Worm (Caenorhabditis elegans) whole organism, L4 larva: ENCODE data around the gene osm-8.

ENCODE experiments used
- R02D3.7 ChIP-seq: fragments of 150-350 bp; sonication (generic microtip); optimal IDR thresholded peaks from 3 replicates; lab custom pipeline; 2014; ENCODE audit warnings: missing biosample characterization, missing genetic modification characterization
- T20F7.1 ChIP-seq: fragments of 200-800 bp; sonication (Bioruptor generic); optimal IDR thresholded peaks from 2 replicates; lab custom pipeline; 2018; ENCODE audit warnings: mild to moderate bottlenecking, missing genetic modification characterization, missing compliant biosample characterization
- Y75B8A.6 ChIP-seq: fragments of 200-800 bp; sonication (Bioruptor generic); IDR thresholded peaks from 2 replicates; pipeline ENCODE4 v1.3.6; 2022; ENCODE audit warnings: missing genetic modification reagents, missing genetic modification characterization, missing compliant biosample characterization
- ZK337.2 ChIP-seq: fragments of 200-800 bp; sonication (Bioruptor generic); IDR thresholded peaks from 2 replicates; pipeline ENCODE4 v1.3.6; 2022; ENCODE audit warnings: missing genetic modification reagents, missing genetic modification characterization, missing compliant biosample characterization
- aha-1 ChIP-seq: fragments of 150-350 bp; peaks from one replicate; lab custom pipeline; 2014; ENCODE audit warnings: missing biosample characterization, missing genetic modification characterization
- ceh-28 ChIP-seq: fragments of 150-350 bp; optimal IDR thresholded peaks from 2 replicates; lab custom pipeline; 2014; ENCODE audit warnings: missing biosample characterization, missing genetic modification reagents, missing genetic modification characterization
- ceh-32 ChIP-seq: sonication (generic microtip); optimal IDR thresholded peaks from 2 replicates; lab custom pipeline; 2016; ENCODE audit warnings: mild to moderate bottlenecking, missing genetic modification characterization, missing compliant biosample characterization; ENCODE audit not compliant: poor library complexity
- ces-1 ChIP-seq: fragments of 150-350 bp; sonication (generic microtip); optimal IDR thresholded peaks from 4 replicates; lab custom pipeline; 2014; ENCODE audit warnings: missing biosample characterization, missing genetic modification reagents, missing genetic modification characterization
- cey-2 ChIP-seq: sonication (generic microtip); optimal IDR thresholded peaks from 3 replicates; lab custom pipeline; 2017; ENCODE audit warnings: missing genetic modification characterization, mild to moderate bottlenecking, missing compliant biosample characterization, antibody characterized with exemption, borderline replicate concordance; ENCODE audit not compliant: insufficient read depth
- ctbp-1 ChIP-seq: fragments of 200-800 bp; sonication (Bioruptor generic); IDR thresholded peaks from 2 replicates; pipeline ENCODE4 v1.3.6; 2022; ENCODE audit warnings: missing genetic modification reagents, missing genetic modification characterization, missing compliant biosample characterization
- dmd-6 ChIP-seq: fragments of 200-800 bp; sonication (Bioruptor generic); IDR thresholded peaks from 2 replicates; pipeline ENCODE4 v1.3.6; 2022; ENCODE audit warnings: missing genetic modification reagents, missing genetic modification characterization, missing compliant biosample characterization
- dmd-8 ChIP-seq: fragments of 200-800 bp; sonication (Bioruptor generic); IDR thresholded peaks from 2 replicates; pipeline ENCODE4 v1.3.6; 2022; ENCODE audit warnings: missing genetic modification characterization, missing compliant biosample characterization
- dmd-9 ChIP-seq: fragments of 200-800 bp; sonication (Bioruptor generic); IDR thresholded peaks from 2 replicates; pipeline ENCODE4 v1.3.6; 2022; ENCODE audit warnings: missing genetic modification reagents, missing genetic modification characterization, missing compliant biosample characterization
- dpl-1 ChIP-seq: fragments of 150-350 bp; optimal IDR thresholded peaks from 2 replicates; lab custom pipeline; 2014; ENCODE audit warnings: missing biosample characterization, missing genetic modification reagents, missing genetic modification characterization
- dve-1 ChIP-seq: sonication (generic microtip); optimal IDR thresholded peaks from 2 replicates; lab custom pipeline; 2017; ENCODE audit warnings: antibody characterized with exemption, mild to moderate bottlenecking, missing genetic modification characterization, missing compliant biosample characterization; ENCODE audit not compliant: insufficient read depth
- egl-43 ChIP-seq: fragments of 200-800 bp; sonication (Bioruptor generic); IDR thresholded peaks from 2 replicates; pipeline ENCODE4 v1.3.6; 2022; ENCODE audit warnings: missing genetic modification reagents, missing genetic modification characterization, missing compliant biosample characterization
- fkh-10 ChIP-seq: fragments of 150-350 bp; optimal IDR thresholded peaks from 2 replicates; lab custom pipeline; 2014; ENCODE audit warnings: missing biosample characterization, missing genetic modification reagents, missing genetic modification characterization
- fos-1 ChIP-seq: fragments of 150-350 bp; optimal IDR thresholded peaks from 2 replicates; lab custom pipeline; 2014; ENCODE audit warnings: missing biosample characterization, missing genetic modification characterization
- hif-1 ChIP-seq, 2 experiments: sonication (generic microtip); optimal IDR thresholded peaks; 2 replicates each; lab custom pipeline; 2016 to 2017; ENCODE audit warnings: missing compliant biosample characterization in 2 of 2, missing genetic modification characterization in 2 of 2, missing genetic modification reagents in 2 of 2, missing genotype in 2 of 2, mild to moderate bottlenecking in 1 of 2
- hmg-1.1 ChIP-seq: fragments of 200-800 bp; sonication (Bioruptor generic); IDR thresholded peaks from 2 replicates; pipeline ENCODE4 v1.3.6; 2022; ENCODE audit warnings: missing genetic modification reagents, missing genetic modification characterization, missing compliant biosample characterization
- lim-7 ChIP-seq: fragments of 200-800 bp; sonication (Bioruptor generic); IDR thresholded peaks from 2 replicates; pipeline ENCODE4 v1.3.6; 2022; ENCODE audit warnings: missing genetic modification characterization, missing compliant biosample characterization
- lin-13 ChIP-seq: fragments of 150-350 bp; optimal IDR thresholded peaks from 2 replicates; lab custom pipeline; 2014; ENCODE audit warnings: missing biosample characterization, missing genetic modification reagents, missing genetic modification characterization
- lin-29 ChIP-seq: fragments of 200-800 bp; sonication (Bioruptor generic); IDR thresholded peaks from 2 replicates; pipeline ENCODE4 v1.3.6; 2022; ENCODE audit warnings: missing genetic modification reagents, missing genetic modification characterization, missing compliant biosample characterization
- lin-38 ChIP-seq: fragments of 200-800 bp; sonication (Bioruptor generic); IDR thresholded peaks from 2 replicates; pipeline ENCODE4 v1.3.6; 2022; ENCODE audit warnings: missing genetic modification reagents, missing genetic modification characterization, missing compliant biosample characterization
- lin-39 ChIP-seq: fragments of 150-350 bp; optimal IDR thresholded peaks from 2 replicates; lab custom pipeline; 2014; ENCODE audit warnings: missing biosample characterization, missing genetic modification reagents, missing genetic modification characterization
- mdl-1 ChIP-seq, 2 experiments: fragments of 150-350 bp in 1 of 2; sonication (generic microtip) in 1 of 2; optimal IDR thresholded peaks; 2 replicates each; lab custom pipeline; 2014 to 2017; ENCODE audit warnings: missing biosample characterization in 2 of 2, missing genetic modification characterization in 2 of 2
- mes-2 ChIP-seq: sonication (generic microtip); optimal IDR thresholded peaks from 2 replicates; lab custom pipeline; 2016; ENCODE audit warnings: missing genotype, mild to moderate bottlenecking, missing genetic modification characterization, missing compliant biosample characterization; ENCODE audit not compliant: poor library complexity, severe bottlenecking
- nhr-11 ChIP-seq: fragments of 150-350 bp; optimal IDR thresholded peaks from 2 replicates; lab custom pipeline; 2014; ENCODE audit warnings: missing biosample characterization, missing genetic modification characterization
- nhr-25 ChIP-seq: sonication (generic microtip); optimal IDR thresholded peaks from 2 replicates; lab custom pipeline; 2017; ENCODE audit warnings: missing genetic modification characterization, mild to moderate bottlenecking, missing compliant biosample characterization, antibody characterized with exemption, moderate library complexity, borderline replicate concordance; ENCODE audit not compliant: insufficient read depth
- nhr-6 ChIP-seq: fragments of 150-350 bp; optimal IDR thresholded peaks from 2 replicates; lab custom pipeline; 2014; ENCODE audit warnings: missing biosample characterization, missing genetic modification characterization
- pha-4 ChIP-seq, 2 experiments: fragments of 150-350 bp in 1 of 2; fragments of 200-800 bp in 1 of 2; sonication (Bioruptor generic) in 1 of 2; IDR thresholded peaks in 1 of 2; optimal IDR thresholded peaks in 1 of 2; 2 replicates each; pipeline versions ENCODE4 v1.3.6 to Lab custom; 2014 to 2022; ENCODE audit warnings: missing genetic modification characterization in 2 of 2, missing genetic modification reagents in 2 of 2, missing biosample characterization in 1 of 2, missing compliant biosample characterization in 1 of 2
- rbr-2 ChIP-seq: sonication (generic microtip); optimal IDR thresholded peaks from 2 replicates; lab custom pipeline; 2016; ENCODE audit warnings: missing genotype, missing genetic modification characterization, missing compliant biosample characterization
- sdz-12 ChIP-seq: fragments of 200-800 bp; sonication (Bioruptor generic); optimal IDR thresholded peaks from 2 replicates; lab custom pipeline; 2018; ENCODE audit warnings: mild to moderate bottlenecking, missing genetic modification characterization, missing compliant biosample characterization
- spr-3 ChIP-seq: fragments of 200-800 bp; sonication (Bioruptor generic); optimal IDR thresholded peaks from 2 replicates; lab custom pipeline; 2018; ENCODE audit warnings: mild to moderate bottlenecking, missing genetic modification characterization, missing compliant biosample characterization
- unc-62 ChIP-seq, 3 experiments: fragments of 150-350 bp in 1 of 3; sonication (generic microtip); optimal IDR thresholded peaks in 2 of 3; peaks in 1 of 3; 1 replicate in 1 of 3; 2 replicates in 2 of 3; lab custom pipeline; 2014 to 2017; ENCODE audit warnings: missing biosample characterization in 3 of 3, missing genetic modification characterization in 3 of 3, missing genetic modification reagents in 3 of 3, missing genotype in 1 of 3
- vab-7 ChIP-seq: fragments of 200-800 bp; sonication (Bioruptor generic); IDR thresholded peaks from 2 replicates; pipeline ENCODE4 v1.3.6; 2022; ENCODE audit warnings: missing genetic modification reagents, missing genetic modification characterization, missing compliant biosample characterization
- zag-1 ChIP-seq: fragments of 150-350 bp; optimal IDR thresholded peaks from 2 replicates; lab custom pipeline; 2014; ENCODE audit warnings: missing biosample characterization, missing genetic modification characterization
- ztf-11 ChIP-seq: fragments of 150-350 bp; optimal IDR thresholded peaks from 2 replicates; lab custom pipeline; 2014; ENCODE audit warnings: missing biosample characterization, missing genetic modification characterization

osm-8 gene

ce11 chrII:7607953-7608352 is 2.7 kb upstream of the osm-8 start, which contains the start of gene lips-17:
TSS of gene lips-17 (plus strand) at chrII:7608253.
- TF ChIP-seq rbr-2 (tag; lab: Kevin White, UChicago) (no peak), lin-38 (no peak), nhr-6 (tag; lab: Kevin White, UChicago) (no peak), vab-7 (no peak), ces-1 (GFP tag; lab: Kevin White, UChicago) (no peak), cey-2 (tag; lab: Kevin White, UChicago) (no peak), dmd-9 (GFP tag; lab: Robert Waterston, UW) (no peak), lin-39 (no peak), Y75B8A.6 (GFP tag; lab: Robert Waterston, UW) (no peak), hif-1 (tag; optimal IDR thresholded peaks at IDR 0.05; lab: Kevin White, UChicago) (no peak), T20F7.1 (GFP tag; lab: Kevin White, UChicago) (no peak), dve-1 (tag; lab: Kevin White, UChicago) (no peak), spr-3 (GFP tag; lab: Kevin White, UChicago) (no peak)
- TF ChIP-seq, all 104 proteins: peak for 0

ce11 chrII:7599357-7599756 is 5.8 kb downstream of the osm-8 start, which contains the start of gene npp-21:
TSS of gene npp-21 (plus strand) at chrII:7599657.
- no peak for TF ChIP-seq dmd-6
- TF ChIP-seq nhr-11, result no peak
- TF ChIP-seq dmd-8, result no peak
- TF ChIP-seq sdz-12 (GFP tag; lab: Kevin White, UChicago), result no peak
- no peak for TF ChIP-seq lim-7 (GFP tag; lab: Robert Waterston, UW)

ce11 chrII:7598702-7599314 is 6.4 kb downstream of the osm-8 start, which contains the start of gene pgam-5:
TSS of gene pgam-5 (minus strand) at chrII:7598752.
- TF ChIP-seq mes-2 (tag; lab: Kevin White, UChicago) (peak; percentile 40), aha-1 (no peak), sdz-12 (GFP tag; lab: Kevin White, UChicago) (no peak), dpl-1 (peak; percentile 30)
- TF ChIP-seq, all 104 proteins: peak for 2

DNA sequence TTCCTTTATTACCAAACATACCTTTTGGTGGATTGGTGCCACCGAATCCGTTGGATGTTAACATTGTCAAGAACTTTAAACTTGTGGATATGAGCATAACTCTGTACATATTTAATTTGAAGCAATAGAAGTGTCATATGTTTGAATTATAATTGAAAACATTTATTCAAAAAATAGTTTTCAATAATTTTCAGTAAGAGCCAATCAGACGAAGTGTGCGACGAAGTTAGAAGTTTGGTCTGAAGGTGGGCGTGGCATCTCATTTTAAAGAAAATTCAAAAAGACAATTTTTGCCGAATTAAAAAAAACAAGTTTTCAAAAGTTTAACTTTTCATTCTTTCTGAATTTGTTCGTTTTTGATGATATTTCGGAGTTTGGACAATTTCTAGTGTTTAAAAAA is 10.4 kb downstream of the osm-8 start, which contains the start of gene syd-1:
Gene syd-1, minus strand, starts transcription at position 101 of the 400 bp plus-strand sequence.
- TF ChIP-seq R02D3.7 (tag; lab: Kevin White, UChicago), result no peak
- no peak for TF ChIP-seq fos-1
- no peak for TF ChIP-seq egl-43 (GFP tag; lab: Robert Waterston, UW)
- no peak for TF ChIP-seq unc-62 (GFP tag; optimal IDR thresholded peaks at IDR 0.05 in 1 of 2; lab: Kevin White, UChicago)
- no peak for TF ChIP-seq unc-62 (tag; optimal IDR thresholded peaks at IDR 0.05; lab: Kevin White, UChicago)
- TF ChIP-seq ceh-32 (tag; lab: Kevin White, UChicago), result no peak
- no peak for TF ChIP-seq ZK337.2 (GFP tag; lab: Robert Waterston, UW)
- no peak for TF ChIP-seq hmg-1.1 (GFP tag; lab: Robert Waterston, UW)
- TF ChIP-seq zag-1 (tag; lab: Kevin White, UChicago), result no peak
- no peak for TF ChIP-seq sdz-12 (GFP tag; lab: Kevin White, UChicago)
- no peak for TF ChIP-seq nhr-25 (tag; lab: Kevin White, UChicago)

- TF ChIP-seq dmd-6 (no peak), pha-4 (GFP tag; IDR thresholded peaks at IDR 0.05; lab: Robert Waterston, UW) (no peak), pha-4 (tag; optimal IDR thresholded peaks at IDR 0.05; lab: Kevin White, UChicago) (no peak), ceh-28 (tag; lab: Kevin White, UChicago) (no peak), ztf-11 (tag; lab: Kevin White, UChicago) (no peak), nhr-11 (no peak), lin-13 (GFP tag; lab: Kevin White, UChicago) (no peak), fkh-10 (peak; percentile 61), mdl-1 (tag; optimal IDR thresholded peaks at IDR 0.05; lab: Kevin White, UChicago) (no peak), ctbp-1 (no peak), sdz-12 (GFP tag; lab: Kevin White, UChicago) (no peak), ces-1 (GFP tag; lab: Kevin White, UChicago) (peak; percentile 67), lin-29 (GFP tag; lab: Robert Waterston, UW) (no peak)
Observed at ce11 chrII:7594262-7594661, 10.9 kb downstream of the osm-8 start.
